Worm (Caenorhabditis elegans) whole organism, young adult: ENCODE measurements around the gene gly-6.

Experiments
- Y79H2A.3 ChIP-seq: fragments of 200-800 bp; sonication (Bioruptor generic); conservative IDR thresholded peaks from 2 replicates; pipeline ENCODE4 v1.3.6; 2022; ENCODE audit warnings: missing genetic modification reagents, missing genetic modification characterization, missing compliant biosample characterization
- ets-4 ChIP-seq: fragments of 200-800 bp; sonication (Bioruptor generic); optimal IDR thresholded peaks from 2 replicates; lab custom pipeline; 2018; ENCODE audit warnings: mild to moderate bottlenecking, missing genetic modification characterization, missing compliant biosample characterization
- him-1 ChIP-seq: sonication (generic microtip); optimal IDR thresholded peaks from 2 replicates; lab custom pipeline; 2016; ENCODE audit warnings: missing genotype, missing genetic modification reagents, missing genetic modification characterization, missing compliant biosample characterization
- mes-4 ChIP-seq: sonication (generic microtip); optimal IDR thresholded peaks from 2 replicates; lab custom pipeline; 2016; ENCODE audit warnings: missing genotype, missing genetic modification characterization, missing compliant biosample characterization

DNA sequence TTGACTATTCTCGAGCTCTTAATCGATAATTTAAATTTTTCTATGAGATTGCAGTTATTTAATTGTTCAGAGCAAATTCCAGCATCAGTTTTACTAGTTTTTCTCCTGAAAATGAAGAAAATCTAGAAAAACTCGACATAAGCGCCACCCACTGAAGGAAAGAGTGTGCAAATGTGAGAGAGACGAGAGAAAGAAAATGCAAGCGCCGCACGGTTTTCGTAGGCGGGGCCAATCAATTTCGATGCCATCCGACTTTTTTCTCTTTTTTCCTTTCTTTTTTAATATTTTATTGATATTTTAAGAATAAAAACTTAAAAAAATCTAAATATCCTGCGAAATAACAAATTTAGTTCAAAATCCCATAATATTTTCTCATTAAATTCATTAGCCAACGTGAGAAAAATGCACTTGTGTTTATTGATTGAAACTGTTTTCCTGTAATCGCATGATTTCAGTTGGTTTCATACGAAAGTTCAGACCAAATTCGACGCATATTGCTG is 1.6 kb upstream of the gly-6 start, which contains the start of gene cdk-12:
- no peak for TF ChIP-seq ets-4 (GFP tag; lab: Kevin White, UChicago)
- no peak for TF ChIP-seq Y79H2A.3 (GFP tag; lab: Robert Waterston, UW)
- TF ChIP-seq him-1 (tag; lab: Kevin White, UChicago): no peak
- TF ChIP-seq mes-4 (tag; lab: Kevin White, UChicago): no peak
